Fruit fly (Drosophila melanogaster) whole organism, embryonic: Measurements from ENCODE around the gene Naam.
A peak's percentile ranks its signal among the peaks of the same experiment; 100 is the strongest.

Experiments
- Awh ChIP-seq: fragments of 200-800 bp; sonication (Bioruptor generic); IDR thresholded peaks from 2 replicates; pipeline ENCODE4, ENCODE4 v1.3.6; 2022; ENCODE audit warnings: missing biosample characterization, missing genetic modification characterization
- B-H1 ChIP-seq: fragments of 200-800 bp; sonication (Bioruptor generic); IDR thresholded peaks from 3 replicates; pipeline ENCODE4 v1.3.6; 2022; ENCODE audit warnings: missing biosample characterization, missing genetic modification characterization
- Bgb ChIP-seq: fragments of 200-800 bp; sonication (Bioruptor generic); IDR thresholded peaks from 2 replicates; pipeline ENCODE4 v1.3.6; 2022; ENCODE audit warnings: missing biosample characterization, missing genetic modification characterization; ENCODE audit not compliant: partially characterized antibody
- Bteb2 ChIP-seq: fragments of 200-800 bp; sonication (Bioruptor generic); optimal IDR thresholded peaks from 2 replicates; lab custom pipeline; 2016; ENCODE audit warnings: missing biosample characterization, missing genetic modification characterization
- CG10543 ChIP-seq: fragments of 200-800 bp; sonication (Bioruptor generic); optimal IDR thresholded peaks from 3 replicates; lab custom pipeline; 2017; ENCODE audit warnings: missing biosample characterization, mild to moderate bottlenecking, missing genetic modification characterization, moderate library complexity
- CG12219 ChIP-seq: fragments of 200-800 bp; sonication (Bioruptor generic); optimal IDR thresholded peaks from 3 replicates; lab custom pipeline; 2018; ENCODE audit warnings: missing biosample characterization, mild to moderate bottlenecking, missing genetic modification characterization
- CG12236 ChIP-seq: fragments of 200-800 bp; sonication (Bioruptor generic); optimal IDR thresholded peaks from 2 replicates; lab custom pipeline; 2016; ENCODE audit warnings: missing biosample characterization, missing genetic modification characterization
- CG12391 ChIP-seq: fragments of 200-800 bp; sonication (Bioruptor generic); optimal IDR thresholded peaks from 3 replicates; lab custom pipeline; 2018; ENCODE audit warnings: missing biosample characterization, mild to moderate bottlenecking, missing genetic modification characterization, moderate library complexity
- CG12659 ChIP-seq: fragments of 200-800 bp; sonication (Bioruptor generic); optimal IDR thresholded peaks from 3 replicates; lab custom pipeline; 2017; ENCODE audit warnings: mild to moderate bottlenecking, missing biosample characterization, missing genetic modification reagents, missing genetic modification characterization
- CG12942 ChIP-seq: fragments of 200-800 bp; sonication (Bioruptor generic); optimal IDR thresholded peaks from 3 replicates; lab custom pipeline; 2016; ENCODE audit warnings: missing biosample characterization, missing genetic modification characterization
- CG14860 ChIP-seq: fragments of 200-800 bp; sonication (Bioruptor generic); IDR thresholded peaks from 3 replicates; pipeline ENCODE4 v1.3.6; 2022; ENCODE audit warnings: missing biosample characterization, missing genetic modification characterization; ENCODE audit not compliant: partially characterized antibody
- CG15514 ChIP-seq: fragments of 200-800 bp; sonication (Bioruptor generic); optimal IDR thresholded peaks from 3 replicates; lab custom pipeline; 2017; ENCODE audit warnings: missing biosample characterization, missing genetic modification characterization, mild to moderate bottlenecking, moderate library complexity, missing genetic modification reagents
- CG17385 ChIP-seq: fragments of 200-800 bp; sonication (Bioruptor generic); optimal IDR thresholded peaks from 3 replicates; lab custom pipeline; 2018; ENCODE audit warnings: missing biosample characterization, mild to moderate bottlenecking, missing genetic modification characterization
- CG2199 ChIP-seq: fragments of 200-800 bp; sonication (Bioruptor generic); IDR thresholded peaks from 3 replicates; pipeline ENCODE4 v1.3.6; 2022; ENCODE audit warnings: missing biosample characterization, missing genetic modification characterization
- CG4282 ChIP-seq: fragments of 200-800 bp; sonication (Bioruptor generic); optimal IDR thresholded peaks from 2 replicates; lab custom pipeline; 2016; ENCODE audit warnings: missing biosample characterization, missing genetic modification characterization
- CG4328 ChIP-seq: fragments of 200-800 bp; sonication (Bioruptor generic); optimal IDR thresholded peaks from 3 replicates; lab custom pipeline; 2017; ENCODE audit warnings: missing biosample characterization, missing genetic modification reagents, missing genetic modification characterization
- CG4404 ChIP-seq: fragments of 200-800 bp; sonication (Bioruptor generic); IDR thresholded peaks from 2 replicates; pipeline ENCODE4 v1.3.6; 2022; ENCODE audit warnings: missing biosample characterization, missing genetic modification characterization
- CG6689 ChIP-seq: fragments of 200-800 bp; sonication (Bioruptor generic); IDR thresholded peaks from 2 replicates; pipeline ENCODE4 v1.3.6; 2022; ENCODE audit warnings: missing biosample characterization, missing genetic modification characterization
- CG7271 ChIP-seq: fragments of 200-800 bp; sonication (Bioruptor generic); optimal IDR thresholded peaks from 2 replicates; lab custom pipeline; 2018; ENCODE audit warnings: missing biosample characterization, mild to moderate bottlenecking, missing genetic modification characterization, moderate library complexity
- CG9876 ChIP-seq: fragments of 200-800 bp; sonication (Bioruptor generic); optimal IDR thresholded peaks from 2 replicates; lab custom pipeline; 2016; ENCODE audit warnings: missing biosample characterization, missing genetic modification characterization
- Dref ChIP-seq: fragments of 200-800 bp; sonication (Bioruptor generic); IDR thresholded peaks from 2 replicates; pipeline ENCODE4 v1.3.6; 2022; ENCODE audit warnings: missing biosample characterization, missing genetic modification characterization
- ERR ChIP-seq: fragments of 200-800 bp; sonication (Bioruptor generic); optimal IDR thresholded peaks from 2 replicates; lab custom pipeline; 2016; ENCODE audit warnings: missing biosample characterization, missing genetic modification characterization
- Fer1 ChIP-seq: fragments of 200-800 bp; sonication (Bioruptor generic); optimal IDR thresholded peaks from 2 replicates; lab custom pipeline; 2017; ENCODE audit warnings: missing biosample characterization, mild to moderate bottlenecking, missing genetic modification characterization
- Fer3 ChIP-seq: fragments of 200-800 bp; sonication (Bioruptor generic); optimal IDR thresholded peaks from 2 replicates; lab custom pipeline; 2018; ENCODE audit warnings: missing biosample characterization, mild to moderate bottlenecking, missing genetic modification characterization, moderate library complexity
- H15 ChIP-seq: fragments of 200-800 bp; sonication (Bioruptor generic); IDR thresholded peaks from 3 replicates; pipeline ENCODE4 v1.3.6; 2022; ENCODE audit warnings: missing biosample characterization, missing genetic modification characterization
- HLHmδ ChIP-seq: fragments of 200-800 bp; sonication (Bioruptor generic); optimal IDR thresholded peaks from 2 replicates; lab custom pipeline; 2018; ENCODE audit warnings: missing biosample characterization, mild to moderate bottlenecking, missing genetic modification characterization, moderate library complexity
- MBD-R2 ChIP-seq: fragments of 200-800 bp; sonication (Bioruptor generic); IDR thresholded peaks from 2 replicates; pipeline ENCODE4 v1.3.6; 2022; ENCODE audit warnings: missing biosample characterization, missing genetic modification characterization
- Mes4 ChIP-seq: fragments of 200-800 bp; sonication (Bioruptor generic); optimal IDR thresholded peaks from 2 replicates; lab custom pipeline; 2016; ENCODE audit warnings: missing biosample characterization, missing genetic modification characterization
- Myb ChIP-seq: fragments of 200-800 bp; sonication (Bioruptor generic); optimal IDR thresholded peaks from 2 replicates; lab custom pipeline; 2016; ENCODE audit warnings: missing biosample characterization, missing genetic modification characterization
- NC2β ChIP-seq: fragments of 200-800 bp; sonication (Bioruptor generic); optimal IDR thresholded peaks from 2 replicates; lab custom pipeline; 2016; ENCODE audit warnings: missing biosample characterization, missing genetic modification characterization
- Opbp ChIP-seq: fragments of 200-800 bp; sonication (Bioruptor generic); IDR thresholded peaks from 3 replicates; pipeline ENCODE4 v1.3.6; 2022; ENCODE audit warnings: missing biosample characterization, missing genetic modification characterization; ENCODE audit not compliant: partially characterized antibody
- Rfx ChIP-seq: fragments of 200-800 bp; sonication (Bioruptor generic); IDR thresholded peaks from 2 replicates; pipeline ENCODE4 v1.3.6; 2022; ENCODE audit warnings: missing biosample characterization, missing genetic modification characterization
- Rx ChIP-seq: fragments of 200-800 bp; sonication (Bioruptor generic); IDR thresholded peaks from 2 replicates; pipeline ENCODE4 v1.3.6; 2022; ENCODE audit warnings: missing biosample characterization, missing genetic modification characterization
- Six4 ChIP-seq: fragments of 200-800 bp; sonication (Bioruptor generic); optimal IDR thresholded peaks from 2 replicates; lab custom pipeline; 2016; ENCODE audit warnings: missing biosample characterization, missing genetic modification characterization
- Sox100B ChIP-seq: fragments of 200-800 bp; sonication (Bioruptor generic); optimal IDR thresholded peaks from 3 replicates; lab custom pipeline; 2018; ENCODE audit warnings: missing biosample characterization, mild to moderate bottlenecking, missing genetic modification characterization
- bab2 ChIP-seq: fragments of 200-800 bp; sonication (Bioruptor generic); optimal IDR thresholded peaks from 2 replicates; lab custom pipeline; 2016; ENCODE audit warnings: missing biosample characterization, missing genetic modification characterization
- bbx ChIP-seq: fragments of 200-800 bp; sonication (Bioruptor generic); IDR thresholded peaks from 2 replicates; pipeline ENCODE4 v1.3.6; 2022; ENCODE audit warnings: missing biosample characterization, missing genetic modification characterization; ENCODE audit not compliant: partially characterized antibody
- dpn ChIP-seq, 2 experiments: fragments of 200-800 bp; sonication (Bioruptor generic); optimal IDR thresholded peaks; 3 replicates each; lab custom pipeline; 2016; ENCODE audit warnings: missing biosample characterization in 2 of 2, missing genetic modification characterization in 2 of 2
- gem ChIP-seq: fragments of 200-800 bp; sonication (Bioruptor generic); optimal IDR thresholded peaks from 2 replicates; lab custom pipeline; 2019; ENCODE audit warnings: missing biosample characterization, mild to moderate bottlenecking, missing genetic modification characterization, moderate library complexity
- grau ChIP-seq: fragments of 200-800 bp; optimal IDR thresholded peaks from 3 replicates; lab custom pipeline; 2019; ENCODE audit warnings: missing biosample characterization, mild to moderate bottlenecking, missing genetic modification characterization, moderate library complexity
- gt ChIP-seq: fragments of 200-800 bp; sonication (Bioruptor generic); IDR thresholded peaks from 2 replicates; pipeline ENCODE4 v1.3.6; 2022; ENCODE audit warnings: missing biosample characterization, missing genetic modification characterization
- hb ChIP-seq: fragments of 200-800 bp; sonication (Bioruptor generic); IDR thresholded peaks from 3 replicates; pipeline ENCODE4 v1.3.6; 2022; ENCODE audit warnings: missing biosample characterization, missing genetic modification characterization; ENCODE audit not compliant: partially characterized antibody
- ind ChIP-seq: fragments of 200-800 bp; sonication (Bioruptor generic); optimal IDR thresholded peaks from 3 replicates; lab custom pipeline; 2016; ENCODE audit warnings: missing biosample characterization, missing genetic modification characterization
- knrl ChIP-seq: fragments of 200-800 bp; sonication (Bioruptor generic); IDR thresholded peaks from 3 replicates; pipeline ENCODE4 v1.3.6; 2022; ENCODE audit warnings: missing biosample characterization, missing genetic modification characterization; ENCODE audit not compliant: partially characterized antibody
- prd ChIP-seq, 3 experiments: fragments of >200 bp in 2 of 3; fragments of 200-800 bp in 1 of 3; sonication (Bioruptor generic) in 1 of 3; optimal IDR thresholded peaks in 2 of 3; IDR thresholded peaks in 1 of 3; 2 replicates in 2 of 3; 3 replicates in 1 of 3; pipeline versions ENCODE4 v1.3.6 to Lab custom; 2017 to 2022; ENCODE audit warnings: missing biosample characterization in 1 of 3, missing genetic modification characterization in 1 of 3
- sd ChIP-seq: fragments of 200-800 bp; sonication (Bioruptor generic); optimal IDR thresholded peaks from 3 replicates; lab custom pipeline; 2018; ENCODE audit warnings: missing biosample characterization, mild to moderate bottlenecking, missing genetic modification characterization, moderate library complexity
- tgo ChIP-seq: fragments of 200-800 bp; sonication (Bioruptor generic); IDR thresholded peaks from 3 replicates; pipeline ENCODE4 v1.3.6; 2022; ENCODE audit warnings: missing biosample characterization, missing genetic modification characterization
- trem ChIP-seq: fragments of 200-800 bp; optimal IDR thresholded peaks from 3 replicates; lab custom pipeline; 2019; ENCODE audit warnings: missing biosample characterization, mild to moderate bottlenecking, missing genetic modification characterization, moderate library complexity
- zen ChIP-seq: fragments of 200-800 bp; sonication (Bioruptor generic); optimal IDR thresholded peaks from 3 replicates; lab custom pipeline; 2018; ENCODE audit warnings: missing biosample characterization, mild to moderate bottlenecking, missing genetic modification characterization, moderate library complexity

Gene Naam

dm6 chr3R:19648289-19648916, 22.8 kb upstream of the Naam start, which contains the start of the genes CG6195 and CG31220 (continued):
- TF ChIP-seq HLHmδ (GFP tag; lab: Kevin White, UChicago) (no peak), Fer1 (GFP tag; lab: Kevin White, UChicago) (no peak), zen (no peak), CG12219 (GFP tag; lab: Kevin White, UChicago) (no peak), Myb (GFP tag; lab: Kevin White, UChicago) (peak; percentile 76), Mes4 (GFP tag; lab: Kevin White, UChicago) (peak; percentile 28), CG12236 (no peak), bbx (GFP tag; lab: Robert Waterston, UW) (no peak), CG12659 (GFP tag; lab: Kevin White, UChicago) (peak; percentile 68), CG10543 (GFP tag; lab: Kevin White, UChicago) (no peak), gt (GFP tag; lab: Robert Waterston, UW) (no peak), Dref (peak; percentile 51), tgo (GFP tag; lab: Robert Waterston, UW) (no peak), Rx (GFP tag; lab: Robert Waterston, UW) (no peak), CG12942 (GFP tag; lab: Kevin White, UChicago) (no peak), CG15514 (GFP tag; lab: Kevin White, UChicago) (peak; percentile 53), CG12391 (tag; lab: Kevin White, UChicago) (peak; percentile 29), dpn (GFP tag; optimal IDR thresholded peaks at IDR 0.05; lab: Kevin White, UChicago) (peak; percentile 44 to 49), Six4 (no peak), MBD-R2 (GFP tag; lab: Robert Waterston, UW) (peak; percentile 92), CG17385 (GFP tag; lab: Kevin White, UChicago) (no peak), B-H1 (GFP tag; lab: Robert Waterston, UW) (no peak), CG14860 (GFP tag; lab: Robert Waterston, UW) (peak; percentile 26; the same call in 1 of the 3 replicates), CG6689 (0 out of 2 replicates have a peak, but pooled peaks have one; percentile 7), CG7271 (no peak), ERR (GFP tag; lab: Kevin White, UChicago) (no peak), NC2β (GFP tag; lab: Kevin White, UChicago) (peak; percentile 34), Fer3 (no peak), hb (GFP tag; lab: Robert Waterston, UW) (no peak), CG9876 (GFP tag; lab: Kevin White, UChicago) (no peak), bab2 (GFP tag; lab: Kevin White, UChicago) (no peak), CG4282 (GFP tag; lab: Kevin White, UChicago) (peak; percentile 26), gem (tag; lab: Kevin White, UChicago) (no peak), CG4328 (GFP tag; lab: Kevin White, UChicago) (no peak), H15 (GFP tag; lab: Robert Waterston, UW) (0 out of 3 replicates have a peak, but pooled peaks have one; percentile 6), knrl (GFP tag; lab: Robert Waterston, UW) (no peak; the same call in 1 of the 3 replicates), Opbp (GFP tag; lab: Robert Waterston, UW) (no peak), CG2199 (GFP tag; lab: Robert Waterston, UW) (peak; percentile 76; the same call in 1 of the 3 replicates), Awh (GFP tag; lab: Robert Waterston, UW) (0 out of 2 replicates have a peak, but pooled peaks have one; percentile 20), Rfx (peak; percentile 45), trem (tag; lab: Kevin White, UChicago) (no peak), Bgb (peak; percentile 37; the same call in 1 of the 2 replicates), grau (tag; lab: Kevin White, UChicago) (peak; percentile 24), ind (GFP tag; lab: Kevin White, UChicago) (no peak), sd (tag; lab: Kevin White, UChicago) (peak; percentile 98), CG4404 (no peak), Bteb2 (peak; percentile 9), Sox100B (GFP tag; lab: Kevin White, UChicago) (no peak), prd (optimal IDR thresholded peaks at IDR 0.05; lab: Kevin White, UChicago) (no peak), prd (GFP tag; IDR thresholded peaks at IDR 0.05; lab: Robert Waterston, UW) (no peak)
